Worm (Caenorhabditis elegans) whole organism, L4 larva: ENCODE results near the gene pcn-1.

Source experiments
- F26F4.8 ChIP-seq: fragments of 200-800 bp; sonication (Bioruptor generic); conservative IDR thresholded peaks from 2 replicates; pipeline ENCODE4 v1.3.6; 2022; ENCODE audit warnings: missing genetic modification characterization, missing compliant biosample characterization
- F37D6.2 ChIP-seq: sonication (generic microtip); optimal IDR thresholded peaks from 2 replicates; lab custom pipeline; 2016; ENCODE audit warnings: mild to moderate bottlenecking, missing genetic modification characterization, missing compliant biosample characterization
- R02D3.7 ChIP-seq: fragments of 150-350 bp; sonication (generic microtip); optimal IDR thresholded peaks from 3 replicates; lab custom pipeline; 2014; ENCODE audit warnings: missing biosample characterization, missing genetic modification characterization
- Y48G9A.11 ChIP-seq: fragments of 200-800 bp; sonication (Bioruptor generic); IDR thresholded peaks from 2 replicates; pipeline ENCODE4 v1.3.6; 2022; ENCODE audit warnings: missing genetic modification reagents, missing genetic modification characterization, missing compliant biosample characterization
- Y5F2A.4 ChIP-seq: fragments of 200-800 bp; sonication (Bioruptor generic); optimal IDR thresholded peaks from 2 replicates; lab custom pipeline; 2018; ENCODE audit warnings: mild to moderate bottlenecking, missing genetic modification characterization, missing compliant biosample characterization
- Y75B8A.6 ChIP-seq: fragments of 200-800 bp; sonication (Bioruptor generic); IDR thresholded peaks from 2 replicates; pipeline ENCODE4 v1.3.6; 2022; ENCODE audit warnings: missing genetic modification reagents, missing genetic modification characterization, missing compliant biosample characterization
- aha-1 ChIP-seq: fragments of 150-350 bp; peaks from one replicate; lab custom pipeline; 2014; ENCODE audit warnings: missing biosample characterization, missing genetic modification characterization
- ama-1 ChIP-seq: fragments of 150-350 bp; optimal IDR thresholded peaks from 2 replicates; lab custom pipeline; 2014; ENCODE audit warnings: inconsistent platforms, mixed read lengths
- ceh-20 ChIP-seq: fragments of 200-800 bp; sonication (Bioruptor generic); IDR thresholded peaks from 2 replicates; pipeline ENCODE4 v1.3.6; 2022; ENCODE audit warnings: missing genetic modification reagents, missing genetic modification characterization, missing compliant biosample characterization
- ceh-28 ChIP-seq: fragments of 150-350 bp; optimal IDR thresholded peaks from 2 replicates; lab custom pipeline; 2014; ENCODE audit warnings: missing biosample characterization, missing genetic modification reagents, missing genetic modification characterization
- ceh-44 ChIP-seq: fragments of 200-800 bp; sonication (Bioruptor generic); IDR thresholded peaks from 2 replicates; pipeline ENCODE4 v1.3.6; 2022; ENCODE audit warnings: missing genetic modification reagents, missing genetic modification characterization, missing compliant biosample characterization
- ceh-62 ChIP-seq: sonication (generic microtip); optimal IDR thresholded peaks from 2 replicates; lab custom pipeline; 2017; ENCODE audit warnings: missing biosample characterization, missing genetic modification characterization
- cey-2 ChIP-seq: sonication (generic microtip); optimal IDR thresholded peaks from 3 replicates; lab custom pipeline; 2017; ENCODE audit warnings: missing genetic modification characterization, mild to moderate bottlenecking, missing compliant biosample characterization, antibody characterized with exemption, borderline replicate concordance; ENCODE audit not compliant: insufficient read depth
- daf-16 ChIP-seq, 3 experiments: sonication (generic microtip); optimal IDR thresholded peaks; 2 replicates each; lab custom pipeline; 2016 to 2017; ENCODE audit warnings: missing genetic modification characterization in 3 of 3, missing genetic modification reagents in 3 of 3, mild to moderate bottlenecking in 2 of 3, missing compliant biosample characterization in 2 of 3, missing biosample characterization in 1 of 3, moderate library complexity in 1 of 3
- daf-19 ChIP-seq: fragments of 200-800 bp; sonication (Bioruptor generic); conservative IDR thresholded peaks from 2 replicates; pipeline ENCODE4 v1.3.6; 2022; ENCODE audit warnings: missing genetic modification characterization, missing compliant biosample characterization
- dmd-6 ChIP-seq: fragments of 200-800 bp; sonication (Bioruptor generic); IDR thresholded peaks from 2 replicates; pipeline ENCODE4 v1.3.6; 2022; ENCODE audit warnings: missing genetic modification reagents, missing genetic modification characterization, missing compliant biosample characterization
- dmd-9 ChIP-seq: fragments of 200-800 bp; sonication (Bioruptor generic); IDR thresholded peaks from 2 replicates; pipeline ENCODE4 v1.3.6; 2022; ENCODE audit warnings: missing genetic modification reagents, missing genetic modification characterization, missing compliant biosample characterization
- dve-1 ChIP-seq: sonication (generic microtip); optimal IDR thresholded peaks from 2 replicates; lab custom pipeline; 2017; ENCODE audit warnings: antibody characterized with exemption, mild to moderate bottlenecking, missing genetic modification characterization, missing compliant biosample characterization; ENCODE audit not compliant: insufficient read depth
- hif-1 ChIP-seq, 2 experiments: sonication (generic microtip); optimal IDR thresholded peaks; 2 replicates each; lab custom pipeline; 2016 to 2017; ENCODE audit warnings: missing compliant biosample characterization in 2 of 2, missing genetic modification characterization in 2 of 2, missing genetic modification reagents in 2 of 2, missing genotype in 2 of 2, mild to moderate bottlenecking in 1 of 2
- hlh-11 ChIP-seq: fragments of 200-800 bp; sonication (Bioruptor generic); optimal IDR thresholded peaks from 2 replicates; lab custom pipeline; 2018; ENCODE audit warnings: mild to moderate bottlenecking, missing genetic modification characterization, missing compliant biosample characterization
- jun-1 ChIP-seq: fragments of 150-350 bp; optimal IDR thresholded peaks from 2 replicates; lab custom pipeline; 2014; ENCODE audit warnings: missing biosample characterization, missing genetic modification reagents, missing genetic modification characterization
- lin-1 ChIP-seq: fragments of 200-800 bp; sonication (Bioruptor generic); IDR thresholded peaks from 2 replicates; pipeline ENCODE4 v1.3.6; 2022; ENCODE audit warnings: missing genetic modification reagents, missing genetic modification characterization, missing compliant biosample characterization
- lin-13 ChIP-seq: fragments of 150-350 bp; optimal IDR thresholded peaks from 2 replicates; lab custom pipeline; 2014; ENCODE audit warnings: missing biosample characterization, missing genetic modification reagents, missing genetic modification characterization
- mdt-29 ChIP-seq: fragments of 200-800 bp; sonication (Bioruptor generic); IDR thresholded peaks from 2 replicates; pipeline ENCODE4 v1.3.6; 2022; ENCODE audit warnings: missing genetic modification reagents, missing genetic modification characterization, missing compliant biosample characterization
- mes-2 ChIP-seq: sonication (generic microtip); optimal IDR thresholded peaks from 2 replicates; lab custom pipeline; 2016; ENCODE audit warnings: missing genotype, mild to moderate bottlenecking, missing genetic modification characterization, missing compliant biosample characterization; ENCODE audit not compliant: poor library complexity, severe bottlenecking
- mxl-2 ChIP-seq: fragments of 200-800 bp; sonication (Bioruptor generic); conservative IDR thresholded peaks from 2 replicates; pipeline ENCODE4 v1.3.6; 2022; ENCODE audit warnings: missing genetic modification reagents, missing genetic modification characterization, missing compliant biosample characterization
- mxl-3 ChIP-seq: fragments of 200-800 bp; sonication (Bioruptor generic); optimal IDR thresholded peaks from 2 replicates; lab custom pipeline; 2018; ENCODE audit warnings: mild to moderate bottlenecking, missing genetic modification characterization, missing compliant biosample characterization
- nhr-11 ChIP-seq: fragments of 150-350 bp; optimal IDR thresholded peaks from 2 replicates; lab custom pipeline; 2014; ENCODE audit warnings: missing biosample characterization, missing genetic modification characterization
- nhr-25 ChIP-seq: sonication (generic microtip); optimal IDR thresholded peaks from 2 replicates; lab custom pipeline; 2017; ENCODE audit warnings: missing genetic modification characterization, mild to moderate bottlenecking, missing compliant biosample characterization, antibody characterized with exemption, moderate library complexity, borderline replicate concordance; ENCODE audit not compliant: insufficient read depth
- nhr-28 ChIP-seq: fragments of 150-350 bp; optimal IDR thresholded peaks from 2 replicates; lab custom pipeline; 2014; ENCODE audit warnings: missing biosample characterization, missing genetic modification characterization
- nhr-42 ChIP-seq: fragments of 200-800 bp; sonication (Bioruptor generic); IDR thresholded peaks from 2 replicates; pipeline ENCODE4 v1.3.6; 2022; ENCODE audit warnings: missing genetic modification characterization, missing compliant biosample characterization
- nhr-6 ChIP-seq: fragments of 150-350 bp; optimal IDR thresholded peaks from 2 replicates; lab custom pipeline; 2014; ENCODE audit warnings: missing biosample characterization, missing genetic modification characterization
- nhr-76 ChIP-seq: fragments of 150-350 bp; optimal IDR thresholded peaks from 2 replicates; lab custom pipeline; 2014; ENCODE audit warnings: missing biosample characterization, missing genetic modification characterization
- nhr-77 ChIP-seq: fragments of 150-350 bp; optimal IDR thresholded peaks from 2 replicates; lab custom pipeline; 2014; ENCODE audit warnings: missing biosample characterization, missing genetic modification characterization
- php-3 ChIP-seq: fragments of 200-800 bp; sonication (Bioruptor generic); IDR thresholded peaks from 2 replicates; pipeline ENCODE4 v1.3.6; 2022; ENCODE audit warnings: missing genetic modification reagents, missing genetic modification characterization, missing compliant biosample characterization
- set-16 ChIP-seq: fragments of 200-800 bp; sonication (Bioruptor generic); IDR thresholded peaks from 2 replicates; pipeline ENCODE4 v1.3.6; 2022; ENCODE audit warnings: missing genetic modification reagents, missing genetic modification characterization, missing compliant biosample characterization
- snpc-1.2 ChIP-seq: fragments of 200-800 bp; sonication (Bioruptor generic); IDR thresholded peaks from 2 replicates; pipeline ENCODE4 v1.3.6; 2022; ENCODE audit warnings: missing genetic modification reagents, missing genetic modification characterization, missing compliant biosample characterization
- spr-1 ChIP-seq: sonication (generic microtip); optimal IDR thresholded peaks from 2 replicates; lab custom pipeline; 2016; ENCODE audit warnings: mild to moderate bottlenecking, missing genetic modification characterization, missing compliant biosample characterization
- tra-1 ChIP-seq: fragments of 200-800 bp; sonication (Bioruptor generic); IDR thresholded peaks from 2 replicates; pipeline ENCODE4 v1.3.6; 2022; ENCODE audit warnings: missing genetic modification reagents, missing genetic modification characterization, missing compliant biosample characterization
- unc-62 ChIP-seq, 3 experiments: fragments of 150-350 bp in 1 of 3; sonication (generic microtip); optimal IDR thresholded peaks in 2 of 3; peaks in 1 of 3; 1 replicate in 1 of 3; 2 replicates in 2 of 3; lab custom pipeline; 2014 to 2017; ENCODE audit warnings: missing biosample characterization in 3 of 3, missing genetic modification characterization in 3 of 3, missing genetic modification reagents in 3 of 3, missing genotype in 1 of 3
- zfp-3 ChIP-seq: fragments of 200-800 bp; sonication (Bioruptor generic); conservative IDR thresholded peaks from 2 replicates; pipeline ENCODE4 v1.3.6; 2022; ENCODE audit warnings: missing genetic modification reagents, missing genetic modification characterization, missing compliant biosample characterization
- zip-11 ChIP-seq: fragments of 200-800 bp; sonication (Bioruptor generic); IDR thresholded peaks from 2 replicates; pipeline ENCODE4 v1.3.6; 2022; ENCODE audit warnings: missing genetic modification characterization, missing compliant biosample characterization
- ztf-11 ChIP-seq: fragments of 150-350 bp; optimal IDR thresholded peaks from 2 replicates; lab custom pipeline; 2014; ENCODE audit warnings: missing biosample characterization, missing genetic modification characterization

The pcn-1 gene

ce11 chrIV:4019836-4020235, 29.4 kb downstream of the pcn-1 start (continued):
- TF ChIP-seq dve-1 (tag; lab: Kevin White, UChicago) = peak; percentile 85
- peak; percentile 79 for TF ChIP-seq nhr-11 (tag; lab: Kevin White, UChicago)
- no peak for TF ChIP-seq mxl-2
- peak; percentile 61 for TF ChIP-seq jun-1 (tag; lab: Kevin White, UChicago)

- TF ChIP-seq unc-62 (GFP tag; optimal IDR thresholded peaks at IDR 0.05 in 1 of 2; lab: Kevin White, UChicago) (peak in 1 of 2 experiments; percentile 97), unc-62 (tag; optimal IDR thresholded peaks at IDR 0.05; lab: Kevin White, UChicago) (no peak), F37D6.2 (tag; lab: Kevin White, UChicago) (no peak), hlh-11 (tag; lab: Kevin White, UChicago) (peak; percentile 26), nhr-6 (tag; lab: Kevin White, UChicago) (peak; percentile 15), set-16 (GFP tag; lab: Robert Waterston, UW) (peak; percentile 89), aha-1 (tag; lab: Kevin White, UChicago) (peak; percentile 73), nhr-25 (tag; lab: Kevin White, UChicago) (no peak), php-3 (GFP tag; lab: Robert Waterston, UW) (peak; percentile 38; the same call in 1 of the 2 replicates), spr-1 (tag; lab: Kevin White, UChicago) (no peak), Y5F2A.4 (no peak), mxl-3 (GFP tag; lab: Kevin White, UChicago) (no peak), mxl-2 (no peak), hif-1 (tag; optimal IDR thresholded peaks at IDR 0.05; lab: Kevin White, UChicago) (peak in 1 of 2 experiments; percentile 5), tra-1 (GFP tag; lab: Robert Waterston, UW) (0 out of 2 replicates have a peak, but pooled peaks have one; percentile 62), nhr-28 (tag; lab: Kevin White, UChicago) (peak; percentile 39), ceh-62 (tag; lab: Kevin White, UChicago) (no peak), dmd-6 (GFP tag; lab: Robert Waterston, UW) (peak; percentile 54), zip-11 (GFP tag; lab: Robert Waterston, UW) (no peak), dve-1 (tag; lab: Kevin White, UChicago) (peak; percentile 44), ama-1 (lab: Kevin White, UChicago) (peak; percentile 68), Y48G9A.11 (GFP tag; lab: Robert Waterston, UW) (peak; percentile 32; the same call in 1 of the 2 replicates), daf-16 (GFP tag; optimal IDR thresholded peaks at IDR 0.05; lab: Kevin White, UChicago) (no peak), daf-16 (tag; optimal IDR thresholded peaks at IDR 0.05; lab: Kevin White, UChicago) (no peak), ceh-20 (GFP tag; lab: Robert Waterston, UW) (no peak)
- TF ChIP-seq, all 104 proteins: peak for 13
Observed at ce11 chrIV:4018692-4019387, 30.4 kb downstream of the pcn-1 start.

- TF ChIP-seq lin-13 (GFP tag; lab: Kevin White, UChicago) (no peak), ztf-11 (tag; lab: Kevin White, UChicago) (no peak), daf-19 (GFP tag; lab: Robert Waterston, UW) (no peak), nhr-77 (tag; lab: Kevin White, UChicago) (no peak), F37D6.2 (tag; lab: Kevin White, UChicago) (no peak), mdt-29 (no peak), zfp-3 (GFP tag; lab: Robert Waterston, UW) (no peak), lin-1 (GFP tag; lab: Robert Waterston, UW) (no peak), tra-1 (GFP tag; lab: Robert Waterston, UW) (no peak), nhr-11 (tag; lab: Kevin White, UChicago) (no peak), nhr-42 (GFP tag; lab: Robert Waterston, UW) (no peak), aha-1 (tag; lab: Kevin White, UChicago) (no peak), ceh-44 (no peak), nhr-76 (tag; lab: Kevin White, UChicago) (no peak), mes-2 (tag; lab: Kevin White, UChicago) (no peak), cey-2 (tag; lab: Kevin White, UChicago) (no peak), snpc-1.2 (GFP tag; lab: Robert Waterston, UW) (peak; percentile 6; the same call in 1 of the 2 replicates), dmd-9 (GFP tag; lab: Robert Waterston, UW) (0 out of 2 replicates have a peak, but pooled peaks have one; percentile 53), F26F4.8 (GFP tag; lab: Robert Waterston, UW) (no peak), Y75B8A.6 (GFP tag; lab: Robert Waterston, UW) (no peak), R02D3.7 (tag; lab: Kevin White, UChicago) (no peak), nhr-28 (tag; lab: Kevin White, UChicago) (no peak), set-16 (GFP tag; lab: Robert Waterston, UW) (peak; percentile 84), ceh-28 (tag; lab: Kevin White, UChicago) (no peak)
- TF ChIP-seq, all 104 proteins: peak for 3
Observed at ce11 chrIV:4016723-4017122, 32.5 kb downstream of the pcn-1 start.
